Fruit fly (Drosophila melanogaster) Kc167 (cell line): ENCODE results near the gene frac.

ENCODE experiments used
- Myc ChIP-seq: fragments of >200 bp; optimal IDR thresholded peaks from 2 replicates; lab custom pipeline; 2017; ENCODE audit warnings: missing external identifiers
- Sin3A ChIP-seq: fragments of >200 bp; optimal IDR thresholded peaks from 2 replicates; lab custom pipeline; 2018; ENCODE audit warnings: missing external identifiers
- h ChIP-seq: fragments of >200 bp; optimal IDR thresholded peaks from 3 replicates; lab custom pipeline; 2018; ENCODE audit warnings: missing external identifiers
- insv ChIP-seq: fragments of >200 bp; optimal IDR thresholded peaks from 3 replicates; lab custom pipeline; 2018; ENCODE audit warnings: missing external identifiers
- psq ChIP-seq: fragments of >200 bp; optimal IDR thresholded peaks from 2 replicates; lab custom pipeline; 2017; ENCODE audit warnings: missing external identifiers
- ttk ChIP-seq: sonication (Bioruptor generic); optimal IDR thresholded peaks from 2 replicates; lab custom pipeline; 2017; ENCODE audit warnings: missing external identifiers

DNA sequence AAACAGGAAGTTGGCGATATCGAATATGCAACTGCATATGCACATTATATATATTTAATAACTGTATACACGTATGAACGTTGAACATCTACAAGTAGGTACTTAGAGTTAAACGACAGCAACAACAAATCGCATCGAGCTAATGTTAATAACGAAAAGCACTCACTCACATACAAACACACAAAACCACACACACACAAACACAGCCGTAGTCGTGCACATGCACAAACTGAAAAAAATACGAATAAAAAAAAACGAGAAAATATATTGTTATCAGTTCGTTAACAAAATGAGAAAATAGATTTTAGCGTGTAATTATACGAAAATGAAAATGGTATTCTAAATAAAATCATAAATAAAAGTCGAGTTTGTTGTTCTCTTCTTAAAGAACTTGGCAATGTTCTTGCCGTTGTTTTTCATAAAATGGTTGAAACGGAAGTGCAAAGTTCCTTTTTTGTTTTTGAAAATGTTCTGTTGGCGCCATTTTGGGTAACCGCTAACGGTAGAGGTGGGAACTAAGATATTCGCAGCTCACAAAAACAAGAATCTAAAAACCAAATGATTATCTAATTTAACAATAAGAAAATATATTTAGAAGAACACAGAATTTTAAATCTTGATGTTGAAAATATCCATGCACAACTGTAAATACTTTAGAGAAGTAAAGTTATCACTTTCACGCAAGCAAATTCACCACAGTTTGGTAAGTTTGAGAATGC is 34.6 kb upstream of the frac start:
- TF ChIP-seq insv (lab: Kevin White, UChicago), result no peak
- TF ChIP-seq h, result no peak
- no peak for TF ChIP-seq Sin3A (lab: Kevin White, UChicago)
- TF ChIP-seq ttk (lab: Kevin White, UChicago), result no peak
- TF ChIP-seq psq (lab: Kevin White, UChicago), result no peak
- no peak for TF ChIP-seq Myc
